Fruit fly (Drosophila melanogaster): ENCODE results near the gene CG18549.

CG18549 gene

DNA sequence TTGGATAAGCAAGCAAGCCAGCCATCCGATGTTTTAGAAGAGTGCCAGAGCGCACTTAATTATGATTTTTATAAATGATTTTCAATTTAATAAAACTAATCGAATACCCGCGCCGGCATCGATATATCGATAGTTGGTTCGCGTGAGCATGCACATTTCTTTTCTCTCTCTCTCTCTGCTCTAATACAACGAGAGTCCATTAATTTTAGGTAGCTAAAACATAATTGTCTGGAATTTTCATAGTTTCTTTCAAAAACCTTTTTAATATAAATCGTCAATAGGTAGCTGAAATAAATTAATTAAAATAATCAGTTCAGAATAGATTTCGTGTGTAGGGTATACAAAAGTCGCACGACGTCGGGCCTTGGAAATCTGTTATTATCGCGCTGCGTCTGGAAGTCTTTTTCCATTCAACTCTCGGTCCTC, at the start of gene CG18549:
Gene CG18549, plus strand, starts transcription at position 408 of the 426 bp plus-strand sequence.
- peak; percentile 100 for TF ChIP-seq CG17801 (GFP tag; optimal IDR thresholded peaks at IDR 0.05; ENCODE audit: partially characterized antibody)

DNA sequence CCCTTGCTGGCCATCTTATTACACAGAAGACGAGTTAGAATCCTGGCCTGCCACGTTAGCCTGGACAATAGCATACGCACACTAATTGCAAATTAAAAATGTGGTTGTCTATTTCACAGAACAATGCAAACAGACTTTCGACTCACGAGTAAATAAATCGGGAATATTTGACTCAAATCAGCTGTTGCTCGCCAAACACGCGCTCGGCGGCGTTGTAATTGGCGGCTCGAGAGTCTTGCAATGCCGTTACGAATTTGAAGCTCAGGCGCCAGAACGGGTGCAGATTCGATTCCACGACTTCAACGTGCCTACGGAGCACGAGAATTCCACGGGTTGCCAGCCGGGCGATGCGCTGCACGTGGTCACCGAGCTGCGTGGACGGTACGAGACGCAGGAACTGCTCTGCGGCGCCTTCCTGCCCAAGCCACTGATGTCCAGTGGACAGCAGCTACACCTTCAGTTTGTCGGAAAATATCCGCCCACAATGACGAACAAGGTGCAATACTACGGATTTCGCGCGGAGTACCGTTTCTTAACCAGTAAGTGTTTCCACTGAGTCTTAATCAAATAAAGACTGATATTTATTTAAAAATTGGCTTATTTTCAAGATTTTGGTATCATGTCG, 47.3 kb upstream of the CG18549 start, which contains the start of gene DNAlig3:
Gene DNAlig3, minus strand, starts transcription at position 168 of the 625 bp plus-strand sequence.
- peak; percentile 67 for TF ChIP-seq CG17801 (GFP tag; optimal IDR thresholded peaks at IDR 0.05; ENCODE audit: partially characterized antibody)

DNA sequence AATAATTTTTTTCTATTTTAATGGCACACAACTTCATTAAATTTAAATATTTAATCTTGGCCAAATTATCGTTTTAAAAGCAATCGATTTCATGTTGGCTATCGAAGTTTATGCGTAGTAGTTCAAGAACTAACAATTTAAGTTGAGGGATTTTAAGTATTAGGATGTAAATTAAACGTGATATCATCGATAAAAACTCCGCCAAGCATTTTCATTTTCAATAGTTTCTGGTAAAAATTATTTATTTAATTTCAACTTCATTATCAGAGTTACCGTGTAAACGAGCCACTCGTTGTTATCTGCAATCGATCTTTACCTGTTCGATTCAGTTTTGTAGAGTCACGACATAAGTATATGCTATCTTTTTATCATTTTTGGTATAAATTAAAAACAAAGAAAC, 46.2 kb upstream of the CG18549 start:
- TF ChIP-seq CG17801 (GFP tag; optimal IDR thresholded peaks at IDR 0.05; ENCODE audit: partially characterized antibody): peak; percentile 100

DNA sequence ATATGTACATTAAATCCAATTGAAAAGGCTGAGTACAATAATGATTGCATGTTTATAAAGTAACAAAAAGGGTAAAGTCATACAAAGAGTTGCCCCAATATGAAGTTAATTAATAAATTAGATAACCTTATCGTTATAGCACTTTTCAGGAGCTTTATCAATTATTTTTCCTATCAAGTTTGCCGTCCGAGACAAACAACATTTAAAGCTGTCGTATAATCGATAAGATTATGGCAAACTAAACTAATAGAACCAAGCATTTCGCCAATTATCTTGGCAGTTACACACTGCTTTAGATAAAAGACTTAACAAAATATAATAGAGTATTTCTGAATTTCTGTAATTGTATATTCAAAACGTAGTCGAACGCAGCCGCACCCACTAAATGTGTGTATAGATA, 44.0 kb upstream of the CG18549 start:
- no peak for TF ChIP-seq CG17801 (GFP tag; optimal IDR thresholded peaks at IDR 0.05; ENCODE audit: partially characterized antibody)

DNA sequence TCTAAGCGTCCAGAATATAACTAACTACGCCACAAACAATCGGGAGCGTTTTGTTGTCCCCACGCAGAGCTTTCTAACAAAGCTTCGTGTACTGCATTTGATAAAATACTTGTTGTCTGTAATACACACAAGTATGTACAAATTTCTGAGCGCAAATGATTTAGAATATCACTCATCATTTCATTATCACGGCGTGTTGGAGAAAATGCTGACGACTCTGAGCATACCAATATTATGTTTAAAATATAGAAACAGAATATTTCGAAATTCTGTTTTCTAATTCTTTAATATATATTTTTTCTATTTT, 43.2 kb upstream of the CG18549 start, which contains the start of gene Cyp9f2:
Gene Cyp9f2, minus strand, starts transcription at position 101 of the 307 bp plus-strand sequence.
- TF ChIP-seq CG17801 (GFP tag; optimal IDR thresholded peaks at IDR 0.05; ENCODE audit: partially characterized antibody): no peak

DNA sequence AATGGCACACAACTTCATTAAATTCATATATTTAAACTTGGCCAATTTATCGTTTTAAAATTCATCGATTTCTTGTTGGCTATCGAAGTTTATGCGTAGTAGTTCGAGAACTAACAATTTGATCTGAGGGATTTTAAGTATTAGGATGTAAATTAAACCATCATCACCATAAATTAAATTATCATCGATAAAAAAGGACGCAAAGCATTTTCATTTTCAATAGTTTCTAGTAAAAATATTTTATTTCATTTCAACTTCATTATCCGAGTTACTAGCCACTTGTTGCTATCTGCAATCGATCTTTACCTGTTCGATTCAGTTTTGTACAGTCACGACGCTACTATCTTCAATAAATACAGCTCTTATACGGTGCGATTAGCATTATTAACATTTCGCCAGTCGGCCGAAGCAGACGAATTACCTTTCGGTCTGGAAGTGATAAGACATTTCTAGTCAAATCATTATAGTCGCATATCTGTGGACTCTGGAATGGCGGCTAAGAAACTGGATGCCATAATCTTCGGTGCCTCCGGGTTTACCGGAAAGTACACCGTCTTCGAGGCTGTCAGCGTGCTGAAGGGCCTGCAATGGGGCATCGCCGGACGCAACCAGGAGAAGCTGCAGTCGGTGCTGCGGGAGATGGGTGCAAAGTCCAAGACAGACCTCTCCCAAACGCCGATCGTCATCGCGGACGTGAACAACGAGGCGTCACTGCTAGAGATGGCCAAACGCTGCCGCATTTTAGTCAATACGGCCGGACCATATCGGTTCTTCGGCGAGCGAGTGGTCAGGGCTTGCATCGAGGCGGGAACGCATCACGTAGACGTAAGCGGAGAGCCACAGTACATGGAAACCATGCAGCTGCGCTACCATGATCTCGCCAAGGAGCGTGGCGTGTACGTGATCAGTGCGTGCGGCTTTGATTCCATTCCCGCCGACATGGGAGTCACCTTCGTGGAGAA, 42.6 kb upstream of the CG18549 start, which contains the start of gene CG5167:
Gene CG5167, plus strand, starts transcription at position 298 of the 962 bp plus-strand sequence.
- TF ChIP-seq CG17801 (GFP tag; optimal IDR thresholded peaks at IDR 0.05; ENCODE audit: partially characterized antibody): peak; percentile 75

DNA sequence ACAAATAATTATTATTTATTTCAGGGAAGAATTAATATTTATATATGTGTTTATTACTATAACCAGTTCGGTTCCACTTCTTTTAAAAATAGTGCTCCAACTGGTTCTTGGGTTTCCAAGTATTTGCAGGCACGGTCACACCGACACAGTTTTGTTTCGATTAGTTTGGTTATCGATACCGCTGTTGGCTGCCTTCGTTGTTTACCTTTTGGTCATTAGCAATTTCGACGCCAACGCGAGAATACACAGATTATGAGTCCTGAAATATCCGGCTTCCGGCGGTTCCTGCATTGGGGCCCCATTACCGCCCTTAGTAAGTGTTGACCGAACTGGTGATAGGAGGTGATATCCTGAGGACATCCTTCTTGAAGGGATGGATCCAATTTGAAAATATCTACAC, 40.9 kb upstream of the CG18549 start, which contains the start of gene CG5196:
Gene CG5196, plus strand, starts transcription at position 157 of the 400 bp plus-strand sequence.
- TF ChIP-seq CG17801 (GFP tag; optimal IDR thresholded peaks at IDR 0.05; ENCODE audit: partially characterized antibody): peak; percentile 25

DNA sequence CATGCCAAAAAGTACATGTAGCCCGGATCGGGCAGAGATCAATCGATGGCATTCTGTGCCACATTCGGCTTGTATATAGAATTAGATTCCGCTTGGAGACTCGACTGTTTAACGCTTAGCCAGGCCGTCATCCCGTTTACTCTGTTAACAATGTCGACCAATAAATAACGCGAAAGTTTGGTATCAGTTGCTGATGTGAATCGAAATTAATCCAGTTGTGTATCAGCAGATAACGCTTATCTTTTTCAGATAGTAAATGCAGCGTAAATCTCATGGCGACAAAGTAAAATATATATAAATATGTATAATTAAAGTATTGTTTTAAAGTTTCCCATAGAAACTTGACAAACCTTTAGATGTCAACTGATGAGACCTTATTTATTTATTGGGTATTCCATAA, 37.6 kb upstream of the CG18549 start:
- TF ChIP-seq CG17801 (GFP tag; optimal IDR thresholded peaks at IDR 0.05; ENCODE audit: partially characterized antibody): no peak

DNA sequence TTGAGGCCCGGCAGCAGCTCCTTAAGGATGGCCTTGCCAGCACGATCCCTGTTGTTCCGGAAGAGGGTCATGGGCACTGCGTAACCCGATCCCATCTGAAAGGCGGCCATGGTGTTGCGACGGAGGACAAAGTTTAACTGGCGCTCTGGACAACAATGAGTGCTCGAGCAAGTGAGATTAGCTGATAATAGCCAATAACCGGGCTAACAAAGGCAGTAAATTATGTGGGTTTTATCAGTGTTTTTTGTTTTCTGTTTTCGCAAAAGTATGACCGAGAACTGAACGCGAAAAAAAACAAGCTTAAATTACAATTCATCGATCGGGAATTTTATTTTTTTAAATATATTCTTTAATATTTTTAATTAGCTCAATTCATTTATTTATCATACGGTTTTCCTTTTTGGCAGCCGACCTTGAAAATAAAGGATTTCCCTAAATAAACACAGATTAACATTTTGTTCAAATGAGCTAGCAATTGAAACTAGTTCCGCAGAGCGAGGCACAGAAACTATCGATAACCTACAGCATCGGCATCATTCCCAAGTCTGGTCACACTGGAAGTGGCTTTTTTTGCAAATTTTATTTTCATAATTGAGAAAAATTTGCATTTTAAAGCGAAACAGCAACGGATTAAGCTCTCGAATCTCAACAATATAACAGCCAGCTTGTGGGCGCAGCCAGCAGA, 35.7 kb upstream of the CG18549 start, which contains the start of the genes Dip-C and pps:
Gene Dip-C, minus strand, starts transcription at position 486 of the 685 bp plus-strand sequence.
Gene pps, plus strand, starts transcription at position 555 of the 685 bp plus-strand sequence.
- peak; percentile 41 for TF ChIP-seq CG17801 (GFP tag; optimal IDR thresholded peaks at IDR 0.05; ENCODE audit: partially characterized antibody)

DNA sequence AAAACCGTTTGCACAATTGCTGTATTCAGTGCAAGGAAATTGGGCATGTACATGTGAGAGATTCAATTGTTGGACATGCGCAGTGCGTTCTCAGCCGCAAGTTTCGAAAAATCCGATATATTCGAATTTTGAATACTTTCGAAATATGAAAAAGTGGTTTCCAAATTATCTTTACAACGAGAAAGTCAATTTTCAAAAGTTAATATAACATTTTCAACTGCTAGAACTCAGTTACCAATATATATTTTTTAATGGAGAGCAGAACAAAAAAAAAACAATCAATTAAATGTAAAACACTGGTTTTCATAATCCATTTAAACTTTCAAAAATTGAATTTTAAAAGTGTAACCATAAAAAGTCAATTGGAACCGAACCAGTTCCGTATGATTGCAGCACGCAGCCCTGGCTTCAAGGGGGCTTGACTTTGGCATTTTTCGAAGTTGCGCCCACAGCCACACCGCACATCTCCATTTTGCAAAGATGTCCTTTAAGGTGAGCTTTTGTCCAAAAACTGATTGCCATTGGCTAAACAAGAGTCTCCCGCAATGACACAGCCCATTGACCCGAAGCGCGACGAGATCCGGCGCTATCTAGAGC, 26.6 kb upstream of the CG18549 start, which contains the start of the genes Scgbeta and CG17202:
Gene Scgbeta, minus strand, starts transcription at position 51 of the 597 bp plus-strand sequence.
Gene CG17202, plus strand, starts transcription at position 390 of the 597 bp plus-strand sequence.
- no peak for TF ChIP-seq CG17801 (GFP tag; optimal IDR thresholded peaks at IDR 0.05; ENCODE audit: partially characterized antibody)

DNA sequence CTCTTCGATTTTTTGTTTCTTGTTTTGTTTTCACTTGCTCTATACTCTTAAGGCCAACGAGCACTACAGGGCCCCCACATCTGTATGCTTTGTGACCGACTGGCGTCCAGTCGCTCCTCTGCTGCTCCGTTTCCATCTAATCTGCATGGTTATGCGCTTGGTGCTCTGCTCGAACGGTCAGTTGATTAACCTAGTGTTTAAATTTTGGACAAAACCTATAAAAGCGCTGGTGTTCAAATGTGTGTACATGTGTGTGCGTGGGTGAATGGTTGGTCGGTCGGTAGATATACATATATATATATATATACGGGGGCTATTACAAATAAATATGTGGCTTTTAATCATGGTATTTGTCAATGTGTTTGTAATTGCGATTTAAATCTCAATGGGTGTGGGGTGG, 25.1 kb upstream of the CG18549 start:
- no peak for TF ChIP-seq CG17801 (GFP tag; optimal IDR thresholded peaks at IDR 0.05; ENCODE audit: partially characterized antibody)

DNA sequence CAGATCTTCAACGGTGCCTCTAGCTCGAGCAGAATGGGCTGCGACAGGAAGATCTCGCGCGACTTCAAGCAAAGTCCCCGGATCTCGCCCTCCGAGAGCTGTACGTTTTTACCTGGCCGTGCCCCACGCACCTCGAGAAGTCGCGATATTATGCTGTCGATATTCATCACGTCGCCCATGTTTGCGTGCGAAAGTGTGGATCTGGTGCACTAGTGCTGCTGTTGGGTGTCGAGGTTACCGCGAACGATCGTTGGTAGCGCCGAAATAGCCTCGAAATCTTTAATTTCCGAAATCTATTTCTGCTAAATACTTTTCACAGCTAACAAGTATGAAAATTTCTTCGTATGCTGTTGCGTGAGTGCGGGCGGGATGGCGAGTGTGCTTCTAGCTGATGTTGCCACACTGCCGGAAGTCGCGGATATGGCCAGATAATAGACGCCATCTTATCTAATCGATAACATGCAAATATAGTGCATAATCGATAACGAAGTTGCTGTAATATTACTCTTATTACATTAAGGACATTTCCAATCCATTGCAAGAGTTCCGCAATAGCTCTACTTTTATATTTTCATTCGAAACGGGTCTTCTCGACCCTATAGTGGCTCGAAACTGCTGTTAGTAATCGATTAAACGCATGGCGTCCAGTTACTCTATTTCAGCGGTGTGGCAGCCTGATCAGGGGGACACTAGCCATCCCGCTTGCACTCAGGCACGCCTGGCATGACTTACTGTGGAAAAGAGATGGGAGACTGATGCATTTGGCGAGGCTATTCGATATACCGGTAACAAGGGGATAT, 23.4 kb upstream of the CG18549 start, which contains the start of gene Pp1-87B:
Gene Pp1-87B, minus strand, starts transcription at position 408 of the 800 bp plus-strand sequence.
- TF ChIP-seq CG17801 (GFP tag; optimal IDR thresholded peaks at IDR 0.05; ENCODE audit: partially characterized antibody): no peak

DNA sequence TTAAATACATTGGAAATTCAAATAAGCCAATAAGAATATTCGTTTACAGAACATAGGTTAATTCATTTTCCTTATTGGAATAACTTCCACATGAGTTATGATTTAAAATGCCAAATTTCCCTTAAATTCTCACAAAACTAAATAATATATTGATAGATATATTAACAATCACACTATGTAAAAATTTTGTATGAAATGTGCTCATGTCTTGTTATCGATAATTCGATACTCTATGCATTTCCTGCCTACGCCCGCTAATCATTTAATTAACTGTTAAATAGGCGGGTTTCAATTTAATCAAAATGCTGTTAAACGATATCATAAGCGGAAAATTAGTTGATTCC, 22.8 kb upstream of the CG18549 start, which contains the start of gene NANS:
Gene NANS, plus strand, starts transcription at position 269 of the 344 bp plus-strand sequence.
- TF ChIP-seq CG17801 (GFP tag; optimal IDR thresholded peaks at IDR 0.05; ENCODE audit: partially characterized antibody): no peak

Data from ovary, adult (tissue).